Worm (Caenorhabditis elegans): ENCODE measurements around the gene Y75B8A.19.

DNA sequence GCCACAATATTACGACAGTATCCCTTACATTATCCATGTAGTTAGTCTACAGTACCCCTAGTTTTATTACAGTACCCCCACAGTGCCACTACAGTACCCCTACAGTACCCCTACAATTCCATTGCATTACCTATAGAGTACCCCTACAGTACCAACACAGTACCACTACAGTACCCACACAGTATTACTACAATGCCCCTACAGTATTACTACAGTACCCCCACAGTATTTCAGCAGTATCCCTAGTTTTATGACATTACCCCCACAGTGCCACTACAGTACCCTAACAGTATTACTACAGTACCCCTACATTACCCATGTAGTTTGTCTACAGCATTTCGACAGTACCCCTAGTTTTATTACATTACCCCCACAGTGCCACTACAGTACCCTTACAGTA, 7.1 kb downstream of the Y75B8A.19 start:
- TF ChIP-seq ceh-36 (tag; optimal IDR thresholded peaks at IDR 0.05) (no peak), hnd-1 (tag; optimal IDR thresholded peaks at IDR 0.05) (no peak), ama-1 (optimal IDR thresholded peaks at IDR 0.05) (no peak), hmbx-1 (tag; optimal IDR thresholded peaks at IDR 0.05) (no peak), F13C5.2 (tag; optimal IDR thresholded peaks at IDR 0.05) (no peak), pes-1 (GFP tag; IDR thresholded peaks at IDR 0.05) (no peak), aly-1 (tag; optimal IDR thresholded peaks at IDR 0.05) (no peak), tra-4 (tag; optimal IDR thresholded peaks at IDR 0.05) (no peak), B0310.2 (tag; optimal IDR thresholded peaks at IDR 0.05) (no peak), hmg-4 (GFP tag; optimal IDR thresholded peaks at IDR 0.05) (no peak)

All from whole organism, early embryonic.